Worm (Caenorhabditis elegans) whole organism, L1 larva: ENCODE measurements around the gene Y59A8B.21.

Experiments
- C34B4.2 ChIP-seq: sonication (generic microtip); optimal IDR thresholded peaks from 2 replicates; lab custom pipeline; 2017; ENCODE audit warnings: mild to moderate bottlenecking, missing genetic modification characterization, missing compliant biosample characterization
- aha-1 ChIP-seq: fragments of 150-350 bp; optimal IDR thresholded peaks from 2 replicates; lab custom pipeline; 2014; ENCODE audit warnings: missing biosample characterization, missing genetic modification characterization
- ceh-82 ChIP-seq, 3 experiments: fragments of 150-350 bp in 1 of 3; sonication (generic microtip) in 2 of 3; optimal IDR thresholded peaks; 2 replicates each; lab custom pipeline; 2014 to 2017; ENCODE audit warnings: missing biosample characterization in 3 of 3, missing genetic modification characterization in 3 of 3
- ceh-88 ChIP-seq: fragments of 200-800 bp; sonication (Bioruptor generic); IDR thresholded peaks from 2 replicates; pipeline ENCODE4 v1.3.6; 2022; ENCODE audit warnings: missing genetic modification characterization, missing compliant biosample characterization
- ets-5 ChIP-seq: fragments of 200-800 bp; sonication (Bioruptor generic); IDR thresholded peaks from 2 replicates; pipeline ENCODE4 v1.3.6; 2022; ENCODE audit warnings: missing genetic modification characterization, missing compliant biosample characterization
- fos-1 ChIP-seq: fragments of 150-350 bp; optimal IDR thresholded peaks from 2 replicates; lab custom pipeline; 2014; ENCODE audit warnings: missing biosample characterization, missing genetic modification characterization
- hpl-2 ChIP-seq: fragments of 150-350 bp; optimal IDR thresholded peaks from 2 replicates; lab custom pipeline; 2014; ENCODE audit warnings: missing biosample characterization, missing genetic modification reagents, missing genetic modification characterization
- nhr-237 ChIP-seq: fragments of 150-350 bp; optimal IDR thresholded peaks from 2 replicates; lab custom pipeline; 2014; ENCODE audit warnings: missing biosample characterization, missing genetic modification characterization
- nhr-76 ChIP-seq: sonication (generic microtip); optimal IDR thresholded peaks from 2 replicates; lab custom pipeline; 2017; ENCODE audit warnings: missing biosample characterization, missing genetic modification characterization
- nhr-77 ChIP-seq: fragments of 150-350 bp; optimal IDR thresholded peaks from 2 replicates; lab custom pipeline; 2014; ENCODE audit warnings: missing biosample characterization, missing genetic modification characterization
- pqm-1 ChIP-seq: sonication (generic microtip); optimal IDR thresholded peaks from 3 replicates; lab custom pipeline; 2017; ENCODE audit warnings: missing biosample characterization, missing genetic modification characterization
- sup-37 ChIP-seq: fragments of 200-800 bp; sonication (Bioruptor generic); optimal IDR thresholded peaks from 2 replicates; lab custom pipeline; 2018; ENCODE audit warnings: mild to moderate bottlenecking, missing genetic modification characterization, missing compliant biosample characterization
- unc-62 ChIP-seq: fragments of 150-350 bp; optimal IDR thresholded peaks from 2 replicates; lab custom pipeline; 2014; ENCODE audit warnings: missing biosample characterization, missing genetic modification reagents, missing genetic modification characterization
- unc-86 ChIP-seq: sonication (generic microtip); optimal IDR thresholded peaks from 2 replicates; lab custom pipeline; 2016; ENCODE audit warnings: missing genetic modification characterization, missing compliant biosample characterization

- TF ChIP-seq ets-5 (no peak), C34B4.2 (tag; lab: Kevin White, UChicago) (no peak), ceh-82 (tag; optimal IDR thresholded peaks at IDR 0.05; lab: Kevin White, UChicago) (no peak), pqm-1 (tag; lab: Kevin White, UChicago) (no peak), nhr-237 (no peak), aha-1 (tag; lab: Kevin White, UChicago) (no peak), ceh-88 (GFP tag; lab: Robert Waterston, UW) (no peak), sup-37 (no peak), nhr-77 (tag; lab: Kevin White, UChicago) (no peak), hpl-2 (GFP tag; lab: Kevin White, UChicago) (no peak), fos-1 (no peak), unc-86 (no peak), unc-62 (GFP tag; lab: Kevin White, UChicago) (no peak), nhr-76 (tag; lab: Kevin White, UChicago) (no peak)
These were observed 36.1 kb downstream of the Y59A8B.21 start, which contains the start of gene prp-6 for ce11 chrV:18022179-18022578.
